Fruit fly (Drosophila melanogaster) whole organism, embryonic: ENCODE data around the gene Gcat.

ENCODE experiments used
- Asciz ChIP-seq: fragments of 200-800 bp; sonication (Bioruptor generic); optimal IDR thresholded peaks from 2 replicates; lab custom pipeline; 2017; ENCODE audit warnings: missing biosample characterization, mild to moderate bottlenecking, missing genetic modification characterization, missing genetic modification reagents
- Awh ChIP-seq: fragments of 200-800 bp; sonication (Bioruptor generic); IDR thresholded peaks from 2 replicates; pipeline ENCODE4, ENCODE4 v1.3.6; 2022; ENCODE audit warnings: missing biosample characterization, missing genetic modification characterization
- CG10654 ChIP-seq: fragments of 200-800 bp; sonication (Bioruptor generic); optimal IDR thresholded peaks from 2 replicates; lab custom pipeline; 2016; ENCODE audit warnings: missing biosample characterization, missing genetic modification characterization
- CG10979 ChIP-seq: fragments of 200-800 bp; sonication (Bioruptor generic); optimal IDR thresholded peaks from 2 replicates; lab custom pipeline; 2018; ENCODE audit warnings: missing biosample characterization, mild to moderate bottlenecking, missing genetic modification characterization, moderate library complexity
- CG11723 ChIP-seq: fragments of 200-800 bp; sonication (Bioruptor generic); optimal IDR thresholded peaks from 2 replicates; lab custom pipeline; 2017; ENCODE audit warnings: missing biosample characterization, mild to moderate bottlenecking, missing genetic modification characterization
- CG14441 ChIP-seq: fragments of 200-800 bp; sonication (Bioruptor generic); IDR thresholded peaks from 2 replicates; pipeline ENCODE4 v1.3.6; 2022; ENCODE audit warnings: missing biosample characterization, missing genetic modification characterization
- CG16863 ChIP-seq: fragments of 200-800 bp; sonication (Bioruptor generic); optimal IDR thresholded peaks from 3 replicates; lab custom pipeline; 2016; ENCODE audit warnings: missing biosample characterization, missing genetic modification characterization
- CG17385 ChIP-seq: fragments of 200-800 bp; sonication (Bioruptor generic); optimal IDR thresholded peaks from 3 replicates; lab custom pipeline; 2018; ENCODE audit warnings: missing biosample characterization, mild to moderate bottlenecking, missing genetic modification characterization
- CG2129 ChIP-seq: fragments of 200-800 bp; sonication (Bioruptor generic); IDR thresholded peaks from 2 replicates; pipeline ENCODE4 v1.3.6; 2022; ENCODE audit warnings: missing biosample characterization, missing genetic modification characterization; ENCODE audit not compliant: partially characterized antibody
- CG31224 ChIP-seq: fragments of 200-800 bp; sonication (Bioruptor generic); IDR thresholded peaks from 2 replicates; pipeline ENCODE4 v1.3.6; 2022; ENCODE audit warnings: missing biosample characterization, missing genetic modification characterization
- CG32532 ChIP-seq: fragments of 200-800 bp; sonication (Bioruptor generic); IDR thresholded peaks from 2 replicates; pipeline ENCODE4 v1.3.6; 2022; ENCODE audit warnings: missing biosample characterization, missing genetic modification characterization
- CG4360 ChIP-seq: fragments of 200-800 bp; sonication (Bioruptor generic); IDR thresholded peaks from 2 replicates; pipeline ENCODE4 v1.3.6; 2022; ENCODE audit warnings: missing biosample characterization, missing genetic modification characterization
- CG4854 ChIP-seq: fragments of 200-800 bp; sonication (Bioruptor generic); optimal IDR thresholded peaks from 2 replicates; lab custom pipeline; 2016; ENCODE audit warnings: missing biosample characterization, missing genetic modification characterization, inconsistent platforms
- CG7556 ChIP-seq: fragments of 200-800 bp; sonication (Bioruptor generic); optimal IDR thresholded peaks from 2 replicates; lab custom pipeline; 2017; ENCODE audit warnings: missing biosample characterization, mild to moderate bottlenecking, missing genetic modification characterization
- CG8478 ChIP-seq: fragments of >200 bp; optimal IDR thresholded peaks from 2 replicates; lab custom pipeline; 2018
- CG8924 ChIP-seq: fragments of 200-800 bp; optimal IDR thresholded peaks from 3 replicates; lab custom pipeline; 2019; ENCODE audit warnings: missing biosample characterization, mild to moderate bottlenecking, missing genetic modification characterization, moderate library complexity
- D19A ChIP-seq: fragments of 200-800 bp; optimal IDR thresholded peaks from 3 replicates; lab custom pipeline; 2019; ENCODE audit warnings: missing biosample characterization, mild to moderate bottlenecking, missing genetic modification characterization, moderate library complexity
- Dip2 ChIP-seq: fragments of 200-800 bp; sonication (Bioruptor generic); IDR thresholded peaks from 2 replicates; pipeline ENCODE4 v1.3.6; 2022; ENCODE audit warnings: missing biosample characterization, missing genetic modification characterization
- E2f1 ChIP-seq: fragments of 200-800 bp; sonication (Bioruptor generic); IDR thresholded peaks from 2 replicates; pipeline ENCODE4 v1.3.6; 2022; ENCODE audit warnings: missing biosample characterization, missing genetic modification characterization
- HLH3B ChIP-seq: fragments of 200-800 bp; sonication (Bioruptor generic); IDR thresholded peaks from 2 replicates; pipeline ENCODE4 v1.3.6; 2022; ENCODE audit warnings: missing biosample characterization, missing genetic modification characterization
- HLH4C ChIP-seq: fragments of 200-800 bp; sonication (Bioruptor generic); IDR thresholded peaks from 3 replicates; pipeline ENCODE4 v1.3.6; 2022; ENCODE audit warnings: missing biosample characterization, missing genetic modification characterization; ENCODE audit not compliant: partially characterized antibody
- Hr78 ChIP-seq, 2 experiments: fragments of 200-800 bp in 1 of 2; fragments of >200 bp in 1 of 2; sonication (Bioruptor generic) in 1 of 2; optimal IDR thresholded peaks; 2 replicates each; lab custom pipeline; 2017 to 2019; ENCODE audit warnings: missing biosample characterization in 2 of 2, missing genetic modification characterization in 2 of 2, mild to moderate bottlenecking in 1 of 2, moderate library complexity in 1 of 2
- Lim3 ChIP-seq: fragments of 200-800 bp; sonication (Bioruptor generic); IDR thresholded peaks from 2 replicates; pipeline ENCODE4 v1.3.6; 2022; ENCODE audit warnings: missing biosample characterization, missing genetic modification characterization
- Lpt ChIP-seq: fragments of >200 bp; optimal IDR thresholded peaks from 2 replicates; lab custom pipeline; 2018; ENCODE audit warnings: missing biosample characterization, missing genetic modification characterization
- Oli ChIP-seq: fragments of 200-800 bp; sonication (Bioruptor generic); optimal IDR thresholded peaks from 2 replicates; lab custom pipeline; 2018; ENCODE audit warnings: missing biosample characterization, mild to moderate bottlenecking, missing genetic modification characterization, moderate library complexity
- Optix ChIP-seq: fragments of 200-800 bp; sonication (Bioruptor generic); IDR thresholded peaks from 3 replicates; pipeline ENCODE4 v1.3.6; 2022; ENCODE audit warnings: missing biosample characterization, missing genetic modification characterization
- PHDP ChIP-seq: fragments of 200-800 bp; sonication (Bioruptor generic); optimal IDR thresholded peaks from 3 replicates; lab custom pipeline; 2018; ENCODE audit warnings: missing biosample characterization, mild to moderate bottlenecking, missing genetic modification characterization, moderate library complexity
- Ssrp ChIP-seq: fragments of 200-800 bp; sonication (Bioruptor generic); optimal IDR thresholded peaks from 2 replicates; lab custom pipeline; 2018; ENCODE audit warnings: missing biosample characterization, mild to moderate bottlenecking, missing genetic modification characterization, moderate library complexity
- Trl ChIP-seq, 3 experiments: fragments of >200 bp in 2 of 3; fragments of 200-800 bp in 1 of 3; sonication (Bioruptor generic) in 1 of 3; optimal IDR thresholded peaks; 2 replicates in 1 of 3; 3 replicates in 2 of 3; lab custom pipeline; 2016 to 2017; ENCODE audit warnings: missing biosample characterization in 1 of 3, missing genetic modification characterization in 1 of 3
- ab ChIP-seq: fragments of 200-800 bp; sonication (Bioruptor generic); optimal IDR thresholded peaks from 2 replicates; lab custom pipeline; 2016; ENCODE audit warnings: missing biosample characterization, missing genetic modification characterization
- al ChIP-seq: fragments of 200-800 bp; sonication (Bioruptor generic); IDR thresholded peaks from 2 replicates; pipeline ENCODE4 v1.3.6; 2022; ENCODE audit warnings: missing biosample characterization, missing genetic modification characterization
- bbx ChIP-seq: fragments of 200-800 bp; sonication (Bioruptor generic); IDR thresholded peaks from 2 replicates; pipeline ENCODE4 v1.3.6; 2022; ENCODE audit warnings: missing biosample characterization, missing genetic modification characterization; ENCODE audit not compliant: partially characterized antibody
- btn ChIP-seq: fragments of 200-800 bp; sonication (Bioruptor generic); optimal IDR thresholded peaks from 2 replicates; lab custom pipeline; 2016; ENCODE audit warnings: missing biosample characterization, missing genetic modification characterization
- caup ChIP-seq: fragments of 200-800 bp; sonication (Bioruptor generic); optimal IDR thresholded peaks from 3 replicates; lab custom pipeline; 2017; ENCODE audit warnings: missing biosample characterization, mild to moderate bottlenecking, missing genetic modification characterization, moderate library complexity; ENCODE audit not compliant: severe bottlenecking
- crc ChIP-seq: fragments of 200-800 bp; sonication (Bioruptor generic); optimal IDR thresholded peaks from 2 replicates; lab custom pipeline; 2016; ENCODE audit warnings: missing biosample characterization, missing genetic modification characterization
- dmrt11E ChIP-seq: fragments of 200-800 bp; sonication (Bioruptor generic); optimal IDR thresholded peaks from 3 replicates; lab custom pipeline; 2018; ENCODE audit warnings: missing biosample characterization, mild to moderate bottlenecking, missing genetic modification characterization, moderate library complexity
- en ChIP-seq: fragments of 200-800 bp; sonication (Bioruptor generic); optimal IDR thresholded peaks from 2 replicates; lab custom pipeline; 2016; ENCODE audit warnings: missing biosample characterization, missing genetic modification characterization
- ewg ChIP-seq: fragments of 200-800 bp; sonication (Bioruptor generic); optimal IDR thresholded peaks from 3 replicates; lab custom pipeline; 2017; ENCODE audit warnings: mild to moderate bottlenecking, missing biosample characterization, missing genetic modification reagents, missing genetic modification characterization
- h ChIP-seq: fragments of >200 bp; optimal IDR thresholded peaks from 2 replicates; lab custom pipeline; 2017
- ham ChIP-seq: fragments of 200-800 bp; sonication (Bioruptor generic); IDR thresholded peaks from 2 replicates; pipeline ENCODE4 v1.3.6; 2022; ENCODE audit warnings: missing biosample characterization, missing genetic modification characterization
- jumu ChIP-seq: fragments of 200-800 bp; sonication (Bioruptor generic); optimal IDR thresholded peaks from 3 replicates; lab custom pipeline; 2016; ENCODE audit warnings: missing biosample characterization, missing genetic modification characterization
- lov ChIP-seq, 2 experiments: fragments of 200-800 bp in 1 of 2; fragments of >200 bp in 1 of 2; sonication (Bioruptor generic) in 1 of 2; IDR thresholded peaks in 1 of 2; optimal IDR thresholded peaks in 1 of 2; 2 replicates in 1 of 2; 3 replicates in 1 of 2; pipeline versions ENCODE4 v1.3.6 to Lab custom; 2017 to 2022; ENCODE audit warnings: missing biosample characterization in 1 of 2, missing genetic modification characterization in 1 of 2
- prd ChIP-seq, 3 experiments: fragments of >200 bp in 2 of 3; fragments of 200-800 bp in 1 of 3; sonication (Bioruptor generic) in 1 of 3; optimal IDR thresholded peaks in 2 of 3; IDR thresholded peaks in 1 of 3; 2 replicates in 2 of 3; 3 replicates in 1 of 3; pipeline versions ENCODE4 v1.3.6 to Lab custom; 2017 to 2022; ENCODE audit warnings: missing biosample characterization in 1 of 3, missing genetic modification characterization in 1 of 3
- psq ChIP-seq: fragments of 200-800 bp; sonication (Bioruptor generic); optimal IDR thresholded peaks from 2 replicates; lab custom pipeline; 2017; ENCODE audit warnings: missing biosample characterization, missing genetic modification characterization
- pum ChIP-seq: fragments of 200-800 bp; sonication (Bioruptor generic); optimal IDR thresholded peaks from 2 replicates; lab custom pipeline; 2016; ENCODE audit warnings: missing biosample characterization, missing genetic modification characterization
- schlank ChIP-seq: fragments of 200-800 bp; sonication (Bioruptor generic); optimal IDR thresholded peaks from 2 replicates; lab custom pipeline; 2018; ENCODE audit warnings: missing biosample characterization, mild to moderate bottlenecking, missing genetic modification characterization
- sens-2 ChIP-seq: fragments of 200-800 bp; sonication (Bioruptor generic); IDR thresholded peaks from 2 replicates; pipeline ENCODE4 v1.3.6; 2022; ENCODE audit warnings: missing biosample characterization, missing genetic modification characterization
- twi ChIP-seq: fragments of 200-800 bp; optimal IDR thresholded peaks from 2 replicates; lab custom pipeline; 2019; ENCODE audit warnings: missing biosample characterization, mild to moderate bottlenecking, missing genetic modification characterization, moderate library complexity

The Gcat gene

dm6 chr3L:11819639-11820456 lies 19.2 kb upstream of the Gcat start (continued):
- TF ChIP-seq prd (optimal IDR thresholded peaks at IDR 0.05; lab: Kevin White, UChicago) = no peak
- peak; percentile 51; the same call in 2 of the 3 replicates for TF ChIP-seq prd (GFP tag; IDR thresholded peaks at IDR 0.05; lab: Robert Waterston, UW)
- TF ChIP-seq caup = no peak
- peak; percentile 29 for TF ChIP-seq CG17385
- no peak for TF ChIP-seq btn
- TF ChIP-seq psq (GFP tag; lab: Kevin White, UChicago) = no peak
- TF ChIP-seq al (GFP tag; lab: Robert Waterston, UW) = no peak
- no peak for TF ChIP-seq schlank (tag; lab: Kevin White, UChicago)
- no peak for TF ChIP-seq Dip2 (GFP tag; lab: Robert Waterston, UW)
- peak in 1 of 2 experiments; percentile 85 for TF ChIP-seq Hr78 (GFP tag; optimal IDR thresholded peaks at IDR 0.05; lab: Kevin White, UChicago)
- no peak for TF ChIP-seq Lim3
- TF ChIP-seq twi (tag; lab: Kevin White, UChicago) = no peak
- no peak for TF ChIP-seq ham (GFP tag; lab: Robert Waterston, UW)
- no peak for TF ChIP-seq CG10654 (GFP tag; lab: Kevin White, UChicago)
- no peak for TF ChIP-seq bbx (GFP tag; lab: Robert Waterston, UW)
- TF ChIP-seq Awh (GFP tag; lab: Robert Waterston, UW) = 0 out of 2 replicates have a peak, but pooled peaks have one; percentile 6
- peak; percentile 3 for TF ChIP-seq CG10979
- no peak for TF ChIP-seq dmrt11E (tag; lab: Kevin White, UChicago)
- TF ChIP-seq crc = no peak
- TF ChIP-seq ab (GFP tag; lab: Kevin White, UChicago) = no peak
- no peak for TF ChIP-seq h (lab: Kevin White, UChicago)
- peak; percentile 17 for TF ChIP-seq Oli (tag; lab: Kevin White, UChicago)
- TF ChIP-seq CG8924 (tag; lab: Kevin White, UChicago) = peak; percentile 35
- TF ChIP-seq ewg (GFP tag; lab: Kevin White, UChicago) = no peak
- TF ChIP-seq lov (optimal IDR thresholded peaks at IDR 0.05; lab: Kevin White, UChicago) = no peak
- no peak for TF ChIP-seq lov (GFP tag; IDR thresholded peaks at IDR 0.05; lab: Robert Waterston, UW)
- no peak for TF ChIP-seq Ssrp
- no peak for TF ChIP-seq Optix
- TF ChIP-seq CG32532 (GFP tag; lab: Robert Waterston, UW) = peak; percentile 72; the same call in 1 of the 2 replicates
- no peak for TF ChIP-seq CG2129 (GFP tag; lab: Robert Waterston, UW)
- 0 out of 2 replicates have a peak, but pooled peaks have one; percentile 22 for TF ChIP-seq CG31224 (GFP tag; lab: Robert Waterston, UW)
- TF ChIP-seq CG14441 (GFP tag; lab: Robert Waterston, UW) = peak; percentile 58; the same call in 1 of the 2 replicates
- no peak for TF ChIP-seq CG4854 (GFP tag; lab: Kevin White, UChicago)
- TF ChIP-seq CG16863 (GFP tag; lab: Kevin White, UChicago) = no peak
- no peak for TF ChIP-seq CG4360 (GFP tag; lab: Robert Waterston, UW)
- no peak for TF ChIP-seq D19A
- peak; percentile 87 to 90 for TF ChIP-seq Trl (optimal IDR thresholded peaks at IDR 0.05; lab: Kevin White, UChicago)
- peak; percentile 49 for TF ChIP-seq Trl (GFP tag; optimal IDR thresholded peaks at IDR 0.05; lab: Kevin White, UChicago)
- no peak for TF ChIP-seq sens-2 (GFP tag; lab: Robert Waterston, UW)
- no peak for TF ChIP-seq jumu (GFP tag; lab: Kevin White, UChicago)
- TF ChIP-seq CG7556 (GFP tag; lab: Kevin White, UChicago) = peak; percentile 20
- no peak for TF ChIP-seq HLH4C (GFP tag; lab: Robert Waterston, UW)
- peak; percentile 44 for TF ChIP-seq PHDP (tag; lab: Kevin White, UChicago)
- TF ChIP-seq CG11723 (GFP tag; lab: Kevin White, UChicago) = no peak
- peak; percentile 30; the same call in 1 of the 2 replicates for TF ChIP-seq E2f1 (GFP tag; lab: Robert Waterston, UW)
- no peak for TF ChIP-seq Asciz (GFP tag; lab: Kevin White, UChicago)
- TF ChIP-seq Lpt (GFP tag; lab: Kevin White, UChicago) = no peak
- no peak for TF ChIP-seq CG8478
- no peak for TF ChIP-seq en (GFP tag; lab: Kevin White, UChicago)
- no peak for TF ChIP-seq pum (GFP tag; lab: Kevin White, UChicago)
- peak; percentile 42; the same call in 1 of the 2 replicates for TF ChIP-seq HLH3B (GFP tag; lab: Robert Waterston, UW)
